Fruit fly (Drosophila melanogaster): ENCODE data around the gene Xport-B.

Gene Xport-B

DNA sequence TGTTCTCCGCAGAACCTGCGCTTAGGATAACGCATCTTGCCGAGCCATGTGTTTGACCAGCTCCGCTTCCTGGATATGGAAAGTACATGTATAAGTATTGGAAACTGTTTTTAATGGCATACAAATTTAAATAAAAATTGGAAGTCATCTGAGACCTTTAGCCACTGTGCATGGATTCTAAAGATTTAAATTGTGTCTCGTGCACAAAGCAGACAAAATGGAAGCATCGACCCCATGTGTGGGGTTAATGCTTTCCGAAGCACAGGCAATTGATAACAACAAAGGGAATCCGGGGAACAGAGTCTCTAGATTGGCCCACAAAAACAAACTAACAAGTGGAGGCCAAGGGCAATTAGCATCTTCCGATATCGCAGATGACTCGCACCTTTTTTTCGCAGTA, 13.5 kb downstream of the Xport-B start:
- TF ChIP-seq net (GFP tag; optimal IDR thresholded peaks at IDR 0.05) (no peak), svp (GFP tag) (peak; percentile 94), CG9139 (GFP tag; optimal IDR thresholded peaks at IDR 0.05) (no peak)

DNA sequence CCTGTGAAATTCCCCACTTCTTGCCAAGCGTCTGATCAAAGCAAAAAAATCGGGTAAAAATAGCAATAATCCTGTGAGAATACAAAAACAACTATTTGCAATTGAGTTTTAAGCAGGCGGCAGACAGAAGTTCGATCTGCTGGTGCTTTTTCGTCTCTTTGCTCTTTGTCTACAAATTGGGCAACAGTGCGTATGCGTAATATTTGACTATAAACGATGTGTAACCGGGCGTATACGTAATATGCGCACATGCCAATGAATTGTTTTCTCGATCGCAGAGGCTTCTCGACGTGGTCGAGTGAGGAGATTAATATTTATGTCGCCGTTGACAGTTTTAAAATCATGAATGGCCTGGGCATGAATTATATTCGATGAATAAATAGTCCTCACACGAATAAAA, 19.9 kb downstream of the Xport-B start:
- TF ChIP-seq CG15336 (GFP tag; IDR thresholded peaks at IDR 0.05), result no peak
- TF ChIP-seq Hr38 (GFP tag; optimal IDR thresholded peaks at IDR 0.05), result no peak
- TF ChIP-seq lz (GFP tag; optimal IDR thresholded peaks at IDR 0.05), result no peak
- TF ChIP-seq topi (GFP tag; optimal IDR thresholded peaks at IDR 0.05), result no peak
- no peak for TF ChIP-seq CG34406 (GFP tag; optimal IDR thresholded peaks at IDR 0.05)
- no peak for TF ChIP-seq Sox102F (GFP tag; optimal IDR thresholded peaks at IDR 0.05)
- TF ChIP-seq salr (GFP tag; optimal IDR thresholded peaks at IDR 0.05), result no peak
- no peak for TF ChIP-seq Lpt (GFP tag; optimal IDR thresholded peaks at IDR 0.05)
- TF ChIP-seq pdm3 (GFP tag; optimal IDR thresholded peaks at IDR 0.05), result no peak

DNA sequence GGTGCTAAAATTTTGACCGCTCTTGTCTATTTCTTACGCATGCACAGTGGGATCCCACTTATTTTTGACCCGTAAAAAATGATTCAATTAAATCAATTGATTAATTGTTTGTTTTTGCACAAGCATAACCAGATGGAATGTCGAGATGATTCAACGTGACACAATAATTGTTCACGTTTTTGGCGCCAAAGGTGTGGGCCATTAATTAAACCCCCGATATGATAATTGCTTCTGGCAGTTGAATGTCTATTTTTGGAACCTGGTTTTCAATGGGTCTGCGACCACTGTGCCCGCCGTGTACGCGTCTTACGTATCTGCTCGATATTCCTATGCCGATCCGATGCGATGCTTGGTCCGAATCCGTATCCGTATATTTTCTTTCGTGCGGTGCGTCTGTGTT, 23.2 kb downstream of the Xport-B start:
- TF ChIP-seq salr (GFP tag; optimal IDR thresholded peaks at IDR 0.05) (peak in 1 of 2 experiments; percentile 6), svp (GFP tag) (peak; percentile 76), net (GFP tag; optimal IDR thresholded peaks at IDR 0.05) (no peak), Sox14 (GFP tag; optimal IDR thresholded peaks at IDR 0.05) (peak; percentile 37), cyc (GFP tag; optimal IDR thresholded peaks at IDR 0.05) (peak; percentile 33), CG11294 (GFP tag; IDR thresholded peaks at IDR 0.05) (peak; percentile 58; the same call in 1 of the 2 replicates), CG6276 (GFP tag; optimal IDR thresholded peaks at IDR 0.05) (no peak), CG15336 (GFP tag; IDR thresholded peaks at IDR 0.05) (peak; percentile 72), CG10669 (GFP tag; optimal IDR thresholded peaks at IDR 0.05) (peak; percentile 16), Blimp-1 (GFP tag; optimal IDR thresholded peaks at IDR 0.05) (no peak), CG11902 (GFP tag; optimal IDR thresholded peaks at IDR 0.05) (peak; percentile 6), Sox15 (GFP tag; optimal IDR thresholded peaks at IDR 0.05) (no peak), CG6792 (GFP tag; optimal IDR thresholded peaks at IDR 0.05) (no peak), eg (GFP tag; IDR thresholded peaks at IDR 0.05) (peak; percentile 66; the same call in 2 of the 3 replicates), CG1621 (tag; optimal IDR thresholded peaks at IDR 0.05) (no peak), Sox102F (GFP tag; optimal IDR thresholded peaks at IDR 0.05) (no peak), CG3919 (GFP tag; optimal IDR thresholded peaks at IDR 0.05) (peak; percentile 38), Met (GFP tag; optimal IDR thresholded peaks at IDR 0.05) (peak; percentile 34), Eip78C (GFP tag) (peak; percentile 78), CG16779 (tag; optimal IDR thresholded peaks at IDR 0.05) (no peak), CG11762 (GFP tag; optimal IDR thresholded peaks at IDR 0.05; ENCODE audit: insufficient read depth) (no peak), CG32006 (GFP tag; optimal IDR thresholded peaks at IDR 0.05) (peak; percentile 48), CG6163 (GFP tag; IDR thresholded peaks at IDR 0.05) (peak; percentile 56), topi (GFP tag; optimal IDR thresholded peaks at IDR 0.05) (no peak), Eip75B (GFP tag; optimal IDR thresholded peaks at IDR 0.05) (no peak), CG7368 (GFP tag; optimal IDR thresholded peaks at IDR 0.05) (no peak), OdsH (GFP tag; optimal IDR thresholded peaks at IDR 0.05) (peak; percentile 21), CG8119 (GFP tag; IDR thresholded peaks at IDR 0.05) (peak; percentile 58), CG10631 (GFP tag; optimal IDR thresholded peaks at IDR 0.05) (peak; percentile 43), CG31627 (GFP tag; optimal IDR thresholded peaks at IDR 0.05) (peak; percentile 35), fkh (GFP tag; optimal IDR thresholded peaks at IDR 0.05) (no peak), Smox (GFP tag; optimal IDR thresholded peaks at IDR 0.05) (no peak), CG8632 (GFP tag; optimal IDR thresholded peaks at IDR 0.05) (no peak), Ets96B (tag; optimal IDR thresholded peaks at IDR 0.05) (no peak), pdm3 (GFP tag; optimal IDR thresholded peaks at IDR 0.05) (no peak), CG8319 (GFP tag; optimal IDR thresholded peaks at IDR 0.05) (no peak), fd59A (GFP tag; optimal IDR thresholded peaks at IDR 0.05) (no peak), spab (GFP tag; optimal IDR thresholded peaks at IDR 0.05) (no peak), esn (GFP tag; optimal IDR thresholded peaks at IDR 0.05) (no peak), lz (GFP tag; optimal IDR thresholded peaks at IDR 0.05) (peak; percentile 26), Gug (GFP tag; IDR thresholded peaks at IDR 0.05) (no peak), CG3032 (tag; optimal IDR thresholded peaks at IDR 0.05) (no peak), achi (GFP tag; optimal IDR thresholded peaks at IDR 0.05) (peak; percentile 32), Hr38 (GFP tag; optimal IDR thresholded peaks at IDR 0.05) (no peak), Hr39 (GFP tag; optimal IDR thresholded peaks at IDR 0.05) (peak; percentile 40), CG34406 (GFP tag; optimal IDR thresholded peaks at IDR 0.05) (no peak)
